Fruit fly (Drosophila melanogaster) whole organism, embryonic: Measurements from ENCODE around the gene Cdc14.

Source experiments
- Blimp-1 ChIP-seq: fragments of 200-800 bp; sonication (Bioruptor generic); optimal IDR thresholded peaks from 3 replicates; lab custom pipeline; 2018; ENCODE audit warnings: missing biosample characterization, missing genetic modification characterization, mild to moderate bottlenecking, moderate library complexity, missing genetic modification reagents
- CG1233 ChIP-seq: fragments of 200-800 bp; sonication (Bioruptor generic); optimal IDR thresholded peaks from 4 replicates; lab custom pipeline; 2018; ENCODE audit warnings: missing biosample characterization, mild to moderate bottlenecking, missing genetic modification characterization
- CG13894 ChIP-seq: fragments of 200-800 bp; sonication (Bioruptor generic); optimal IDR thresholded peaks from 3 replicates; lab custom pipeline; 2018; ENCODE audit warnings: missing biosample characterization, mild to moderate bottlenecking, missing genetic modification characterization, moderate library complexity
- CG15011 ChIP-seq: fragments of 200-800 bp; sonication (Bioruptor generic); optimal IDR thresholded peaks from 3 replicates; lab custom pipeline; 2018; ENCODE audit warnings: missing biosample characterization, mild to moderate bottlenecking, missing genetic modification characterization
- CG16863 ChIP-seq: fragments of 200-800 bp; sonication (Bioruptor generic); optimal IDR thresholded peaks from 3 replicates; lab custom pipeline; 2016; ENCODE audit warnings: missing biosample characterization, missing genetic modification characterization
- CG17361 ChIP-seq: fragments of 200-800 bp; sonication (Bioruptor generic); IDR thresholded peaks from 3 replicates; pipeline ENCODE4 v1.3.6; 2022; ENCODE audit warnings: missing biosample characterization, missing genetic modification characterization
- CG17385 ChIP-seq: fragments of 200-800 bp; sonication (Bioruptor generic); optimal IDR thresholded peaks from 3 replicates; lab custom pipeline; 2018; ENCODE audit warnings: missing biosample characterization, mild to moderate bottlenecking, missing genetic modification characterization
- CG18011 ChIP-seq: fragments of 200-800 bp; sonication (Bioruptor generic); optimal IDR thresholded peaks from 2 replicates; lab custom pipeline; 2017; ENCODE audit warnings: missing biosample characterization, missing genetic modification characterization, mild to moderate bottlenecking, moderate library complexity, missing genotype
- CG2678 ChIP-seq: fragments of 200-800 bp; sonication (Bioruptor generic); optimal IDR thresholded peaks from 3 replicates; lab custom pipeline; 2019; ENCODE audit warnings: missing biosample characterization, mild to moderate bottlenecking, missing genetic modification characterization, moderate library complexity
- CG30431 ChIP-seq: fragments of 200-800 bp; sonication (Bioruptor generic); optimal IDR thresholded peaks from 2 replicates; lab custom pipeline; 2017; ENCODE audit warnings: missing biosample characterization, missing genetic modification characterization
- CG4282 ChIP-seq: fragments of 200-800 bp; sonication (Bioruptor generic); optimal IDR thresholded peaks from 2 replicates; lab custom pipeline; 2016; ENCODE audit warnings: missing biosample characterization, missing genetic modification characterization
- CG5245 ChIP-seq: fragments of 200-800 bp; sonication (Bioruptor generic); optimal IDR thresholded peaks from 3 replicates; lab custom pipeline; 2016; ENCODE audit warnings: missing biosample characterization, missing genetic modification characterization
- CG7928 ChIP-seq: fragments of 200-800 bp; sonication (Bioruptor generic); optimal IDR thresholded peaks from 2 replicates; lab custom pipeline; 2017; ENCODE audit warnings: missing biosample characterization, mild to moderate bottlenecking, missing genetic modification characterization
- CG7987 ChIP-seq: fragments of 200-800 bp; sonication (Bioruptor generic); optimal IDR thresholded peaks from 2 replicates; lab custom pipeline; 2018; ENCODE audit warnings: missing biosample characterization, mild to moderate bottlenecking, missing genetic modification characterization, moderate library complexity
- CG8944 ChIP-seq: fragments of 200-800 bp; sonication (Bioruptor generic); optimal IDR thresholded peaks from 3 replicates; lab custom pipeline; 2016; ENCODE audit warnings: missing biosample characterization, missing genetic modification characterization
- CG9817 ChIP-seq: fragments of 200-800 bp; sonication (Bioruptor generic); optimal IDR thresholded peaks from 2 replicates; lab custom pipeline; 2018; ENCODE audit warnings: missing biosample characterization, mild to moderate bottlenecking, missing genetic modification characterization, moderate library complexity
- CG9932 ChIP-seq: fragments of 200-800 bp; sonication (Bioruptor generic); IDR thresholded peaks from 2 replicates; pipeline ENCODE4 v1.3.6; 2022; ENCODE audit warnings: missing biosample characterization, missing genetic modification characterization
- D19A ChIP-seq: fragments of 200-800 bp; optimal IDR thresholded peaks from 3 replicates; lab custom pipeline; 2019; ENCODE audit warnings: missing biosample characterization, mild to moderate bottlenecking, missing genetic modification characterization, moderate library complexity
- Dek ChIP-seq: fragments of 200-800 bp; sonication (Bioruptor generic); optimal IDR thresholded peaks from 3 replicates; lab custom pipeline; 2019; ENCODE audit warnings: missing biosample characterization, mild to moderate bottlenecking, missing genetic modification characterization, moderate library complexity
- Dip3 ChIP-seq: fragments of 200-800 bp; sonication (Bioruptor generic); optimal IDR thresholded peaks from 3 replicates; lab custom pipeline; 2016; ENCODE audit warnings: missing biosample characterization, missing genetic modification characterization
- Dll ChIP-seq: fragments of 200-800 bp; sonication (Bioruptor generic); IDR thresholded peaks from 4 replicates; pipeline ENCODE4 v1.3.6; 2022; ENCODE audit warnings: missing biosample characterization, missing genetic modification characterization; ENCODE audit not compliant: partially characterized antibody
- Drgx ChIP-seq: fragments of 200-800 bp; sonication (Bioruptor generic); IDR thresholded peaks from 2 replicates; pipeline ENCODE4 v1.3.6; 2022; ENCODE audit warnings: missing biosample characterization, missing genetic modification characterization
- Hand ChIP-seq: fragments of 200-800 bp; sonication (Bioruptor generic); optimal IDR thresholded peaks from 2 replicates; lab custom pipeline; 2017; ENCODE audit warnings: mild to moderate bottlenecking, missing biosample characterization, missing genetic modification reagents, missing genetic modification characterization
- HmgD ChIP-seq: fragments of 200-800 bp; sonication (Bioruptor generic); optimal IDR thresholded peaks from 3 replicates; lab custom pipeline; 2016; ENCODE audit warnings: missing biosample characterization, missing genetic modification characterization
- Jarid2 ChIP-seq: fragments of 200-800 bp; sonication (Bioruptor generic); optimal IDR thresholded peaks from 3 replicates; lab custom pipeline; 2017; ENCODE audit warnings: mild to moderate bottlenecking, missing biosample characterization, missing genetic modification reagents, missing genetic modification characterization
- Mrtf ChIP-seq: fragments of 200-800 bp; sonication (Bioruptor generic); IDR thresholded peaks from 3 replicates; pipeline ENCODE4 v1.3.6; 2022; ENCODE audit warnings: missing biosample characterization, missing genetic modification characterization
- Myb ChIP-seq: fragments of 200-800 bp; sonication (Bioruptor generic); optimal IDR thresholded peaks from 2 replicates; lab custom pipeline; 2016; ENCODE audit warnings: missing biosample characterization, missing genetic modification characterization
- Neu2 ChIP-seq: fragments of 200-800 bp; sonication (Bioruptor generic); optimal IDR thresholded peaks from 3 replicates; lab custom pipeline; 2016; ENCODE audit warnings: missing biosample characterization, missing genetic modification characterization, borderline replicate concordance
- Rx ChIP-seq: fragments of 200-800 bp; sonication (Bioruptor generic); IDR thresholded peaks from 2 replicates; pipeline ENCODE4 v1.3.6; 2022; ENCODE audit warnings: missing biosample characterization, missing genetic modification characterization
- Stat92E ChIP-seq, 3 experiments: fragments of >200 bp in 2 of 3; fragments of 200-800 bp in 1 of 3; sonication (Bioruptor generic) in 1 of 3; optimal IDR thresholded peaks; 2 replicates each; lab custom pipeline; 2017 to 2019; ENCODE audit warnings: missing biosample characterization in 3 of 3, missing genetic modification characterization in 3 of 3, mild to moderate bottlenecking in 1 of 3, moderate library complexity in 1 of 3
- Xrp1 ChIP-seq: fragments of 200-800 bp; sonication (Bioruptor generic); IDR thresholded peaks from 2 replicates; pipeline ENCODE4 v1.3.6; 2022; ENCODE audit warnings: missing biosample characterization, missing genetic modification characterization
- ab ChIP-seq: fragments of 200-800 bp; sonication (Bioruptor generic); optimal IDR thresholded peaks from 2 replicates; lab custom pipeline; 2016; ENCODE audit warnings: missing biosample characterization, missing genetic modification characterization
- al ChIP-seq: fragments of 200-800 bp; sonication (Bioruptor generic); IDR thresholded peaks from 2 replicates; pipeline ENCODE4 v1.3.6; 2022; ENCODE audit warnings: missing biosample characterization, missing genetic modification characterization
- ap ChIP-seq: fragments of 200-800 bp; sonication (Bioruptor generic); IDR thresholded peaks from 2 replicates; pipeline ENCODE4 v1.3.6; 2022; ENCODE audit warnings: missing biosample characterization, missing genetic modification characterization
- ato ChIP-seq: fragments of 200-800 bp; sonication (Bioruptor generic); IDR thresholded peaks from 2 replicates; pipeline ENCODE4 v1.3.6; 2022; ENCODE audit warnings: missing biosample characterization, missing genetic modification characterization; ENCODE audit not compliant: partially characterized antibody
- btn ChIP-seq: fragments of 200-800 bp; sonication (Bioruptor generic); optimal IDR thresholded peaks from 2 replicates; lab custom pipeline; 2016; ENCODE audit warnings: missing biosample characterization, missing genetic modification characterization
- cato ChIP-seq: fragments of 200-800 bp; sonication (Bioruptor generic); optimal IDR thresholded peaks from 2 replicates; lab custom pipeline; 2016; ENCODE audit warnings: missing biosample characterization, missing genetic modification characterization, borderline replicate concordance
- dm ChIP-seq: fragments of 200-800 bp; sonication (Bioruptor generic); optimal IDR thresholded peaks from 3 replicates; lab custom pipeline; 2016; ENCODE audit warnings: missing biosample characterization, missing genetic modification characterization
- ewg ChIP-seq: fragments of 200-800 bp; sonication (Bioruptor generic); optimal IDR thresholded peaks from 3 replicates; lab custom pipeline; 2017; ENCODE audit warnings: mild to moderate bottlenecking, missing biosample characterization, missing genetic modification reagents, missing genetic modification characterization
- fd3F ChIP-seq: fragments of 200-800 bp; sonication (Bioruptor generic); optimal IDR thresholded peaks from 2 replicates; lab custom pipeline; 2018; ENCODE audit warnings: missing biosample characterization, mild to moderate bottlenecking, missing genetic modification characterization, moderate library complexity
- fru ChIP-seq: fragments of >200 bp; optimal IDR thresholded peaks from 2 replicates; lab custom pipeline; 2017
- jigr1 ChIP-seq: fragments of 200-800 bp; sonication (Bioruptor generic); IDR thresholded peaks from 3 replicates; pipeline ENCODE4 v1.3.6; 2022; ENCODE audit warnings: missing biosample characterization, missing genetic modification characterization
- luna ChIP-seq: fragments of 200-800 bp; sonication (Bioruptor generic); optimal IDR thresholded peaks from 2 replicates; lab custom pipeline; 2016; ENCODE audit warnings: missing biosample characterization, missing genetic modification characterization
- psq ChIP-seq: fragments of 200-800 bp; sonication (Bioruptor generic); optimal IDR thresholded peaks from 2 replicates; lab custom pipeline; 2017; ENCODE audit warnings: missing biosample characterization, missing genetic modification characterization
- sd ChIP-seq: fragments of 200-800 bp; sonication (Bioruptor generic); optimal IDR thresholded peaks from 3 replicates; lab custom pipeline; 2018; ENCODE audit warnings: missing biosample characterization, mild to moderate bottlenecking, missing genetic modification characterization, moderate library complexity
- sisA ChIP-seq: fragments of 200-800 bp; sonication (Bioruptor generic); IDR thresholded peaks from 2 replicates; pipeline ENCODE4 v1.3.6; 2022; ENCODE audit warnings: missing biosample characterization, missing genetic modification characterization
- sqz ChIP-seq: fragments of 200-800 bp; sonication (Bioruptor generic); optimal IDR thresholded peaks from 3 replicates; lab custom pipeline; 2018; ENCODE audit warnings: missing biosample characterization, mild to moderate bottlenecking, missing genetic modification characterization
- stwl ChIP-seq: fragments of 200-800 bp; sonication (Bioruptor generic); optimal IDR thresholded peaks from 3 replicates; lab custom pipeline; 2018; ENCODE audit warnings: missing biosample characterization, mild to moderate bottlenecking, missing genetic modification characterization, moderate library complexity
- zen2 ChIP-seq: fragments of 200-800 bp; sonication (Bioruptor generic); IDR thresholded peaks from 3 replicates; pipeline ENCODE4 v1.3.6; 2022; ENCODE audit warnings: missing biosample characterization, missing genetic modification characterization; ENCODE audit not compliant: partially characterized antibody

The Cdc14 gene

dm6 chr2L:7782788-7783401 lies 27.6 kb downstream of the Cdc14 start, which contains the start of gene Brd7-9 (continued):
- TF ChIP-seq Blimp-1 (GFP tag; lab: Kevin White, UChicago) (peak; percentile 71), luna (peak; percentile 7), al (GFP tag; lab: Robert Waterston, UW) (peak; percentile 59; the same call in 1 of the 2 replicates), Jarid2 (GFP tag; lab: Kevin White, UChicago) (peak; percentile 12), CG16863 (peak; percentile 49), CG15011 (GFP tag; lab: Kevin White, UChicago) (peak; percentile 45), sd (tag; lab: Kevin White, UChicago) (no peak), CG30431 (GFP tag; lab: Kevin White, UChicago) (peak; percentile 20), CG1233 (peak; percentile 69), CG13894 (tag; lab: Kevin White, UChicago) (no peak), dm (peak; percentile 56), CG5245 (peak; percentile 51), Hand (peak; percentile 55), ewg (GFP tag; lab: Kevin White, UChicago) (peak; percentile 56), CG9932 (GFP tag; lab: Robert Waterston, UW) (peak; percentile 73), Neu2 (GFP tag; lab: Kevin White, UChicago) (no peak), cato (GFP tag; lab: Kevin White, UChicago) (peak; percentile 44), Dek (tag; lab: Kevin White, UChicago) (peak; percentile 37), fru (lab: Kevin White, UChicago) (no peak), CG18011 (GFP tag; lab: Kevin White, UChicago) (peak; percentile 47), ap (GFP tag; lab: Robert Waterston, UW) (peak; percentile 79), sisA (GFP tag; lab: Robert Waterston, UW) (peak; percentile 54), CG4282 (GFP tag; lab: Kevin White, UChicago) (no peak), ato (GFP tag; lab: Robert Waterston, UW) (peak; percentile 30; the same call in 1 of the 2 replicates), fd3F (GFP tag; lab: Kevin White, UChicago) (peak; percentile 0), Myb (GFP tag; lab: Kevin White, UChicago) (no peak), CG8944 (GFP tag; lab: Kevin White, UChicago) (peak; percentile 56), HmgD (GFP tag; lab: Kevin White, UChicago) (no peak), Dip3 (GFP tag; lab: Kevin White, UChicago) (peak; percentile 23), CG2678 (tag; lab: Kevin White, UChicago) (peak; percentile 73), sqz (GFP tag; lab: Kevin White, UChicago) (no peak), CG7928 (GFP tag; lab: Kevin White, UChicago) (peak; percentile 51), zen2 (GFP tag; lab: Robert Waterston, UW) (no peak), Dll (GFP tag; lab: Robert Waterston, UW) (peak; percentile 69), CG7987 (GFP tag; lab: Kevin White, UChicago) (peak; percentile 26), jigr1 (GFP tag; lab: Robert Waterston, UW) (no peak), psq (GFP tag; lab: Kevin White, UChicago) (no peak), stwl (peak; percentile 88), ab (GFP tag; lab: Kevin White, UChicago) (no peak), CG17361 (peak; percentile 69; the same call in 2 of the 3 replicates), btn (GFP tag; lab: Kevin White, UChicago) (peak; percentile 1), Rx (GFP tag; lab: Robert Waterston, UW) (peak; percentile 50; the same call in 1 of the 2 replicates), Stat92E (GFP tag; optimal IDR thresholded peaks at IDR 0.05; lab: Kevin White, UChicago) (peak in 1 of 3 experiments; percentile 56), Mrtf (GFP tag; lab: Robert Waterston, UW) (peak; percentile 35; the same call in 1 of the 3 replicates), D19A (tag; lab: Kevin White, UChicago) (peak; percentile 58), CG9817 (tag; lab: Kevin White, UChicago) (peak; percentile 51), Xrp1 (GFP tag; lab: Robert Waterston, UW) (peak; percentile 81), CG17385 (GFP tag; lab: Kevin White, UChicago) (peak; percentile 66), Drgx (GFP tag; lab: Robert Waterston, UW) (peak; percentile 87)
